Comparison of ENCODE assay signal across 1 fruit fly cellular context in genomic region chrX:17737812-17738473, dm6.
TF ChIP-seq lines count a peak whose summit lies in the region.

No protein-coding gene starts in this region.

TF ChIP-seq in whole organism, embryonic, 481 proteins besides CTCF, POLR2A, EP300 and RAD21 (continued from another document and continues in another):
- TF ChIP-seq Adf1 (GFP tag; IDR thresholded peaks at IDR 0.05; lab: Robert Waterston, UW) = peak; percentile 75
- peak; percentile 75 for TF ChIP-seq Xrp1 (GFP tag; IDR thresholded peaks at IDR 0.05; lab: Robert Waterston, UW)
- TF ChIP-seq CG11695 (GFP tag; IDR thresholded peaks at IDR 0.05; lab: Robert Waterston, UW) = peak; percentile 75; the same call in 2 of the 3 replicates
- TF ChIP-seq tna (GFP tag; IDR thresholded peaks at IDR 0.05; lab: Robert Waterston, UW; ENCODE audit: partially characterized antibody) = peak; percentile 93
- TF ChIP-seq Ets97D (GFP tag; optimal IDR thresholded peaks at IDR 0.05; lab: Kevin White, UChicago) = peak; percentile 35
- TF ChIP-seq org-1 (GFP tag; optimal IDR thresholded peaks at IDR 0.05; lab: Kevin White, UChicago) = peak; percentile 38
- no peak for TF ChIP-seq CG11723 (GFP tag; optimal IDR thresholded peaks at IDR 0.05; lab: Kevin White, UChicago)
- TF ChIP-seq Stat92E (GFP tag; optimal IDR thresholded peaks at IDR 0.05; lab: Kevin White, UChicago) = no peak
- peak; percentile 39; the same call in 1 of the 2 replicates for TF ChIP-seq CG14014 (GFP tag; IDR thresholded peaks at IDR 0.05; lab: Robert Waterston, UW)
- TF ChIP-seq pros (GFP tag; optimal IDR thresholded peaks at IDR 0.05; lab: Kevin White, UChicago) = no peak
- TF ChIP-seq Six4 (GFP tag; optimal IDR thresholded peaks at IDR 0.05; lab: Kevin White, UChicago) = peak; percentile 33
- peak; percentile 23 for TF ChIP-seq CG4820 (GFP tag; optimal IDR thresholded peaks at IDR 0.05; lab: Kevin White, UChicago)
- peak; percentile 79 for TF ChIP-seq Jarid2 (GFP tag; optimal IDR thresholded peaks at IDR 0.05; lab: Kevin White, UChicago)
- TF ChIP-seq vnd (GFP tag; IDR thresholded peaks at IDR 0.05; lab: Robert Waterston, UW; ENCODE audit: partially characterized antibody) = peak; percentile 92
- no peak for TF ChIP-seq Hr39 (optimal IDR thresholded peaks at IDR 0.05; lab: Kevin White, UChicago)
- peak; percentile 56 for TF ChIP-seq ATbp (GFP tag; optimal IDR thresholded peaks at IDR 0.05; lab: Kevin White, UChicago)
- TF ChIP-seq D19B (GFP tag; optimal IDR thresholded peaks at IDR 0.05; lab: Kevin White, UChicago) = no peak
- 0 out of 2 replicates have a peak, but pooled peaks have one; percentile 35 for TF ChIP-seq CG11247 (GFP tag; IDR thresholded peaks at IDR 0.05; lab: Robert Waterston, UW)
- no peak for TF ChIP-seq YL-1 (GFP tag; optimal IDR thresholded peaks at IDR 0.05; lab: Kevin White, UChicago)
- TF ChIP-seq kni (GFP tag; optimal IDR thresholded peaks at IDR 0.05; lab: Kevin White, UChicago) = no peak
- TF ChIP-seq otp (GFP tag; IDR thresholded peaks at IDR 0.05; lab: Robert Waterston, UW) = 0 out of 3 replicates have a peak, but pooled peaks have one; percentile 6
- peak; percentile 15 for TF ChIP-seq maf-S (GFP tag; optimal IDR thresholded peaks at IDR 0.05; lab: Kevin White, UChicago)
- TF ChIP-seq dysf (GFP tag; IDR thresholded peaks at IDR 0.05; lab: Robert Waterston, UW) = peak; percentile 58; the same call in 2 of the 3 replicates
- peak; percentile 52 for TF ChIP-seq CG12104 (GFP tag; optimal IDR thresholded peaks at IDR 0.05; lab: Kevin White, UChicago)
- TF ChIP-seq Ptx1 (GFP tag; IDR thresholded peaks at IDR 0.05; lab: Robert Waterston, UW) = peak; percentile 50
- TF ChIP-seq CG3407 (GFP tag; optimal IDR thresholded peaks at IDR 0.05; lab: Kevin White, UChicago) = no peak
- TF ChIP-seq jumu (GFP tag; optimal IDR thresholded peaks at IDR 0.05; lab: Kevin White, UChicago) = peak; percentile 2
- TF ChIP-seq CG17361 (GFP tag; IDR thresholded peaks at IDR 0.05; lab: Robert Waterston, UW) = peak; percentile 61; the same call in 2 of the 3 replicates
- TF ChIP-seq CG2678 (tag; optimal IDR thresholded peaks at IDR 0.05; lab: Kevin White, UChicago) = peak; percentile 72
- TF ChIP-seq Fer3 (tag; optimal IDR thresholded peaks at IDR 0.05; lab: Kevin White, UChicago) = peak; percentile 25
- peak; percentile 48 for TF ChIP-seq Xbp1 (GFP tag; optimal IDR thresholded peaks at IDR 0.05; lab: Kevin White, UChicago)
- peak; percentile 20 for TF ChIP-seq run (tag; optimal IDR thresholded peaks at IDR 0.05; lab: Kevin White, UChicago)
- TF ChIP-seq pb (GFP tag; optimal IDR thresholded peaks at IDR 0.05; lab: Kevin White, UChicago) = peak; percentile 14
- peak; percentile 19 for TF ChIP-seq CG3281 (GFP tag; optimal IDR thresholded peaks at IDR 0.05; lab: Kevin White, UChicago)
- TF ChIP-seq CG14441 (GFP tag; IDR thresholded peaks at IDR 0.05; lab: Robert Waterston, UW) = no peak
- TF ChIP-seq Dll (GFP tag; IDR thresholded peaks at IDR 0.05; lab: Robert Waterston, UW; ENCODE audit: partially characterized antibody) = peak; percentile 96
- TF ChIP-seq Rx (GFP tag; IDR thresholded peaks at IDR 0.05; lab: Robert Waterston, UW) = peak; percentile 33; the same call in 1 of the 2 replicates
- TF ChIP-seq tgo (GFP tag; IDR thresholded peaks at IDR 0.05; lab: Robert Waterston, UW) = peak; percentile 52; the same call in 1 of the 3 replicates
- peak; percentile 80 for TF ChIP-seq vvl (GFP tag; IDR thresholded peaks at IDR 0.05; lab: Robert Waterston, UW)
- peak; percentile 91 for TF ChIP-seq CG16813 (GFP tag; IDR thresholded peaks at IDR 0.05; lab: Robert Waterston, UW; ENCODE audit: partially characterized antibody)
- TF ChIP-seq Myb (GFP tag; optimal IDR thresholded peaks at IDR 0.05; lab: Kevin White, UChicago) = peak; percentile 41
- peak; percentile 47; the same call in 1 of the 2 replicates for TF ChIP-seq lmd (GFP tag; IDR thresholded peaks at IDR 0.05; lab: Robert Waterston, UW)
- peak; percentile 76 for TF ChIP-seq CG2712 (tag; optimal IDR thresholded peaks at IDR 0.05; lab: Kevin White, UChicago)
- peak; percentile 81 for TF ChIP-seq gem (tag; optimal IDR thresholded peaks at IDR 0.05; lab: Kevin White, UChicago)
- TF ChIP-seq Hr51 (GFP tag; optimal IDR thresholded peaks at IDR 0.05; lab: Kevin White, UChicago) = peak in 1 of 2 experiments; percentile 74
- peak; percentile 63; the same call in 1 of the 3 replicates for TF ChIP-seq ci (GFP tag; IDR thresholded peaks at IDR 0.05; lab: Robert Waterston, UW)
- no peak for TF ChIP-seq kay (GFP tag; optimal IDR thresholded peaks at IDR 0.05; lab: Kevin White, UChicago)
- TF ChIP-seq crc (GFP tag; optimal IDR thresholded peaks at IDR 0.05; lab: Kevin White, UChicago) = no peak
- TF ChIP-seq CG1529 (GFP tag; optimal IDR thresholded peaks at IDR 0.05; lab: Kevin White, UChicago) = no peak
- TF ChIP-seq kah (GFP tag; optimal IDR thresholded peaks at IDR 0.05; lab: Kevin White, UChicago) = peak; percentile 27
- TF ChIP-seq onecut (GFP tag; IDR thresholded peaks at IDR 0.05; lab: Robert Waterston, UW) = peak; percentile 85
- TF ChIP-seq CG18599 (GFP tag; optimal IDR thresholded peaks at IDR 0.05; lab: Kevin White, UChicago) = peak; percentile 66
- TF ChIP-seq CG2129 (GFP tag; IDR thresholded peaks at IDR 0.05; lab: Robert Waterston, UW; ENCODE audit: partially characterized antibody) = peak; percentile 92
- peak; percentile 23; the same call in 1 of the 3 replicates for TF ChIP-seq Optix (GFP tag; IDR thresholded peaks at IDR 0.05; lab: Robert Waterston, UW)
- no peak for TF ChIP-seq CG7271 (tag; optimal IDR thresholded peaks at IDR 0.05; lab: Kevin White, UChicago)
- peak; percentile 92 for TF ChIP-seq Sin3A (optimal IDR thresholded peaks at IDR 0.05; lab: Kevin White, UChicago)
- TF ChIP-seq Elba2 (GFP tag; optimal IDR thresholded peaks at IDR 0.05; lab: Kevin White, UChicago) = no peak
- peak; percentile 9 for TF ChIP-seq Dek (tag; optimal IDR thresholded peaks at IDR 0.05; lab: Kevin White, UChicago)
- TF ChIP-seq Chrac-16 (GFP tag; optimal IDR thresholded peaks at IDR 0.05; lab: Kevin White, UChicago) = peak; percentile 19
- peak; percentile 60 for TF ChIP-seq CG8388 (GFP tag; optimal IDR thresholded peaks at IDR 0.05; lab: Kevin White, UChicago)
- peak; percentile 74 for TF ChIP-seq row (GFP tag; IDR thresholded peaks at IDR 0.05; lab: Robert Waterston, UW)
- TF ChIP-seq NC2α (GFP tag; optimal IDR thresholded peaks at IDR 0.05; lab: Kevin White, UChicago) = no peak
- peak; percentile 64 for TF ChIP-seq Hr3 (GFP tag; optimal IDR thresholded peaks at IDR 0.05; lab: Kevin White, UChicago)
- TF ChIP-seq HLH4C (GFP tag; IDR thresholded peaks at IDR 0.05; lab: Robert Waterston, UW; ENCODE audit: partially characterized antibody) = peak; percentile 91
- peak; percentile 52; the same call in 1 of the 2 replicates for TF ChIP-seq CG9932 (GFP tag; IDR thresholded peaks at IDR 0.05; lab: Robert Waterston, UW)
- no peak for TF ChIP-seq CG12071 (GFP tag; optimal IDR thresholded peaks at IDR 0.05; lab: Kevin White, UChicago)
- TF ChIP-seq br (optimal IDR thresholded peaks at IDR 0.05; lab: Kevin White, UChicago) = no peak
- peak; percentile 97 for TF ChIP-seq CG11696 (GFP tag; IDR thresholded peaks at IDR 0.05; lab: Robert Waterston, UW)
- TF ChIP-seq Dref (GFP tag; IDR thresholded peaks at IDR 0.05; lab: Robert Waterston, UW) = peak; percentile 89
- peak; percentile 21 for TF ChIP-seq CG10543 (GFP tag; optimal IDR thresholded peaks at IDR 0.05; lab: Kevin White, UChicago)
- TF ChIP-seq zf30C (GFP tag; optimal IDR thresholded peaks at IDR 0.05; lab: Kevin White, UChicago) = no peak
- TF ChIP-seq CG12659 (GFP tag; optimal IDR thresholded peaks at IDR 0.05; lab: Kevin White, UChicago) = peak; percentile 54
- no peak for TF ChIP-seq Neu2 (GFP tag; optimal IDR thresholded peaks at IDR 0.05; lab: Kevin White, UChicago; ENCODE audit: borderline replicate concordance)
- TF ChIP-seq esg (GFP tag; conservative IDR thresholded peaks at IDR 0.05; lab: Robert Waterston, UW) = 0 out of 2 replicates have a peak, but pooled peaks have one; percentile 14
- no peak for TF ChIP-seq pnt (GFP tag; optimal IDR thresholded peaks at IDR 0.05; lab: Kevin White, UChicago)
- no peak for TF ChIP-seq pan (optimal IDR thresholded peaks at IDR 0.05; lab: Kevin White, UChicago)
- peak in 1 of 2 experiments; percentile 61 for TF ChIP-seq pan (GFP tag; optimal IDR thresholded peaks at IDR 0.05 in 1 of 2, IDR thresholded peaks at IDR 0.05 in 1 of 2)
- 0 out of 2 replicates have a peak, but pooled peaks have one; percentile 14 for TF ChIP-seq seq (GFP tag; IDR thresholded peaks at IDR 0.05; lab: Robert Waterston, UW)
- peak; percentile 57; the same call in 1 of the 3 replicates for TF ChIP-seq CG11560 (tag; IDR thresholded peaks at IDR 0.05; lab: Robert Waterston, UW)
- 0 out of 2 replicates have a peak, but pooled peaks have one; percentile 14 for TF ChIP-seq aop (GFP tag; IDR thresholded peaks at IDR 0.05; lab: Robert Waterston, UW)
- TF ChIP-seq B-H1 (GFP tag; IDR thresholded peaks at IDR 0.05; lab: Robert Waterston, UW) = peak; percentile 52; the same call in 1 of the 3 replicates
- TF ChIP-seq chinmo (GFP tag; IDR thresholded peaks at IDR 0.05; lab: Robert Waterston, UW; ENCODE audit: partially characterized antibody) = peak; percentile 95
- peak; percentile 57 for TF ChIP-seq Oli (tag; optimal IDR thresholded peaks at IDR 0.05; lab: Kevin White, UChicago)
- no peak for TF ChIP-seq CG1647 (GFP tag; optimal IDR thresholded peaks at IDR 0.05; lab: Kevin White, UChicago)
- TF ChIP-seq Opbp (GFP tag; IDR thresholded peaks at IDR 0.05; lab: Robert Waterston, UW; ENCODE audit: partially characterized antibody) = peak; percentile 94
- peak; percentile 7 for TF ChIP-seq CG30020 (tag; optimal IDR thresholded peaks at IDR 0.05; lab: Kevin White, UChicago)
- peak; percentile 6 for TF ChIP-seq ash1 (GFP tag; optimal IDR thresholded peaks at IDR 0.05; lab: Kevin White, UChicago)
- peak; percentile 6 for TF ChIP-seq CG13894 (tag; optimal IDR thresholded peaks at IDR 0.05; lab: Kevin White, UChicago)
- TF ChIP-seq tap (tag; optimal IDR thresholded peaks at IDR 0.05; lab: Kevin White, UChicago) = peak; percentile 31
- TF ChIP-seq CG12299 (tag; optimal IDR thresholded peaks at IDR 0.05; lab: Kevin White, UChicago) = peak; percentile 7
- TF ChIP-seq Ada2b (GFP tag; IDR thresholded peaks at IDR 0.05; lab: Robert Waterston, UW) = peak; percentile 35; the same call in 1 of the 2 replicates
- peak; percentile 27; the same call in 1 of the 2 replicates for TF ChIP-seq ara (GFP tag; IDR thresholded peaks at IDR 0.05; lab: Robert Waterston, UW)
- TF ChIP-seq Drgx (GFP tag; IDR thresholded peaks at IDR 0.05; lab: Robert Waterston, UW) = no peak
- TF ChIP-seq Gug (GFP tag; IDR thresholded peaks at IDR 0.05; lab: Robert Waterston, UW) = peak; percentile 51; the same call in 1 of the 4 replicates
- TF ChIP-seq CG11085 (GFP tag; IDR thresholded peaks at IDR 0.05; lab: Robert Waterston, UW) = no peak
- no peak for TF ChIP-seq prd (optimal IDR thresholded peaks at IDR 0.05; lab: Kevin White, UChicago)
- peak; percentile 49; the same call in 2 of the 3 replicates for TF ChIP-seq prd (GFP tag; IDR thresholded peaks at IDR 0.05; lab: Robert Waterston, UW)
- TF ChIP-seq rib (GFP tag; IDR thresholded peaks at IDR 0.05; lab: Robert Waterston, UW) = no peak
- TF ChIP-seq NFAT (GFP tag; IDR thresholded peaks at IDR 0.05; lab: Robert Waterston, UW) = no peak; the same call in 1 of the 2 replicates
- peak; percentile 39 for TF ChIP-seq CG9797 (GFP tag; optimal IDR thresholded peaks at IDR 0.05; lab: Kevin White, UChicago)
- TF ChIP-seq Sry-δ (GFP tag; optimal IDR thresholded peaks at IDR 0.05; lab: Kevin White, UChicago) = peak; percentile 95
- peak; percentile 66 for TF ChIP-seq chm (GFP tag; IDR thresholded peaks at IDR 0.05; lab: Robert Waterston, UW)
- TF ChIP-seq Atf3 (GFP tag; optimal IDR thresholded peaks at IDR 0.05; lab: Kevin White, UChicago) = peak; percentile 30
- TF ChIP-seq E2f2 (GFP tag; IDR thresholded peaks at IDR 0.05; lab: Robert Waterston, UW) = peak; percentile 67
- TF ChIP-seq Ravus (GFP tag; IDR thresholded peaks at IDR 0.05; lab: Robert Waterston, UW) = no peak
- TF ChIP-seq lilli (GFP tag; optimal IDR thresholded peaks at IDR 0.05; lab: Kevin White, UChicago) = peak; percentile 51
- TF ChIP-seq CG31441 (GFP tag; IDR thresholded peaks at IDR 0.05; lab: Robert Waterston, UW) = peak; percentile 75
- TF ChIP-seq CG7745 (tag; optimal IDR thresholded peaks at IDR 0.05; lab: Kevin White, UChicago) = no peak
- TF ChIP-seq CG30403 (GFP tag; optimal IDR thresholded peaks at IDR 0.05; lab: Kevin White, UChicago) = peak; percentile 30
- no peak for TF ChIP-seq fd64A (GFP tag; optimal IDR thresholded peaks at IDR 0.05; lab: Kevin White, UChicago)
- TF ChIP-seq Sox100B (GFP tag; optimal IDR thresholded peaks at IDR 0.05; lab: Kevin White, UChicago) = peak; percentile 65
- peak; percentile 72 for TF ChIP-seq lab (GFP tag; optimal IDR thresholded peaks at IDR 0.05; lab: Kevin White, UChicago)
- peak; percentile 82 for TF ChIP-seq inv (GFP tag; IDR thresholded peaks at IDR 0.05; lab: Robert Waterston, UW; ENCODE audit: partially characterized antibody)
- 0 out of 2 replicates have a peak, but pooled peaks have one; percentile 37 for TF ChIP-seq CG10959 (GFP tag; IDR thresholded peaks at IDR 0.05; lab: Robert Waterston, UW)
- TF ChIP-seq CG1233 (GFP tag; optimal IDR thresholded peaks at IDR 0.05; lab: Kevin White, UChicago) = peak; percentile 40
- peak; percentile 95 for TF ChIP-seq CG6791 (GFP tag; IDR thresholded peaks at IDR 0.05; lab: Robert Waterston, UW; ENCODE audit: partially characterized antibody)
- TF ChIP-seq dmrt99B (tag; optimal IDR thresholded peaks at IDR 0.05; lab: Kevin White, UChicago) = peak; percentile 72
- peak; percentile 50 for TF ChIP-seq CG10209 (GFP tag; optimal IDR thresholded peaks at IDR 0.05; lab: Kevin White, UChicago)
- peak; percentile 68; the same call in 1 of the 2 replicates for TF ChIP-seq CG32532 (GFP tag; IDR thresholded peaks at IDR 0.05; lab: Robert Waterston, UW)
- peak; percentile 32 for TF ChIP-seq Vsx1 (GFP tag; optimal IDR thresholded peaks at IDR 0.05; lab: Kevin White, UChicago)
- TF ChIP-seq CG14050 (GFP tag; IDR thresholded peaks at IDR 0.05; lab: Robert Waterston, UW) = peak; percentile 47; the same call in 2 of the 3 replicates
- no peak for TF ChIP-seq cg (GFP tag; optimal IDR thresholded peaks at IDR 0.05; lab: Kevin White, UChicago)
- TF ChIP-seq CG12155 (GFP tag; optimal IDR thresholded peaks at IDR 0.05; lab: Kevin White, UChicago) = peak; percentile 21
- peak; percentile 94 for TF ChIP-seq Bgb (GFP tag; IDR thresholded peaks at IDR 0.05; lab: Robert Waterston, UW; ENCODE audit: partially characterized antibody)
- TF ChIP-seq BtbVII (GFP tag; optimal IDR thresholded peaks at IDR 0.05; lab: Kevin White, UChicago) = no peak
